Fruit fly (Drosophila melanogaster) whole organism, adult: ENCODE results near the gene CG46314.

ENCODE experiments used
- CG14711 ChIP-seq: fragments of 200-800 bp; sonication (Bioruptor generic); optimal IDR thresholded peaks from 2 replicates; lab custom pipeline; 2018; ENCODE audit warnings: missing biosample characterization, mild to moderate bottlenecking, missing genetic modification characterization, moderate library complexity
- CG1620 ChIP-seq: fragments of 200-800 bp; sonication (Bioruptor generic); optimal IDR thresholded peaks from 2 replicates; lab custom pipeline; 2016; ENCODE audit warnings: missing biosample characterization, missing genetic modification characterization
- CG33017 ChIP-seq: fragments of 200-800 bp; sonication (Bioruptor generic); optimal IDR thresholded peaks from 2 replicates; lab custom pipeline; 2018; ENCODE audit warnings: missing biosample characterization, mild to moderate bottlenecking, missing genetic modification characterization, moderate library complexity
- CG5204 ChIP-seq: fragments of 200-800 bp; sonication (Bioruptor generic); optimal IDR thresholded peaks from 2 replicates; lab custom pipeline; 2016; ENCODE audit warnings: missing biosample characterization, missing genetic modification characterization
- CG7045 ChIP-seq: fragments of 200-800 bp; sonication (Bioruptor generic); optimal IDR thresholded peaks from 2 replicates; lab custom pipeline; 2017; ENCODE audit warnings: missing biosample characterization, mild to moderate bottlenecking, missing genetic modification characterization
- Clk ChIP-seq: fragments of 200-800 bp; sonication (Bioruptor generic); optimal IDR thresholded peaks from 2 replicates; lab custom pipeline; 2017; ENCODE audit warnings: missing biosample characterization, missing genetic modification characterization
- Crg-1 ChIP-seq: fragments of 200-800 bp; sonication (Bioruptor generic); optimal IDR thresholded peaks from 2 replicates; lab custom pipeline; 2016; ENCODE audit warnings: missing biosample characterization, missing genetic modification characterization
- Hr96 ChIP-seq: fragments of 200-800 bp; sonication (Bioruptor generic); optimal IDR thresholded peaks from 2 replicates; lab custom pipeline; 2016; ENCODE audit warnings: missing biosample characterization, missing genetic modification characterization
- bab1 ChIP-seq: fragments of 200-800 bp; sonication (Bioruptor generic); optimal IDR thresholded peaks from 3 replicates; lab custom pipeline; 2019; ENCODE audit warnings: missing biosample characterization, mild to moderate bottlenecking, missing genetic modification characterization, moderate library complexity
- cic ChIP-seq: fragments of 200-800 bp; sonication (Bioruptor generic); optimal IDR thresholded peaks from 2 replicates; lab custom pipeline; 2017; ENCODE audit warnings: missing biosample characterization, mild to moderate bottlenecking, missing genetic modification characterization, moderate library complexity
- kay ChIP-seq: fragments of 200-800 bp; sonication (Bioruptor generic); peaks from one replicate; lab custom pipeline; 2016; ENCODE audit warnings: missing biosample characterization, missing genetic modification characterization, borderline replicate concordance
- pad ChIP-seq: fragments of 200-800 bp; sonication (Bioruptor generic); optimal IDR thresholded peaks from 3 replicates; lab custom pipeline; 2017; ENCODE audit warnings: missing biosample characterization, missing genetic modification characterization, mild to moderate bottlenecking, moderate library complexity, missing genetic modification reagents
- tj ChIP-seq: fragments of 200-800 bp; sonication (Bioruptor generic); optimal IDR thresholded peaks from 3 replicates; lab custom pipeline; 2017; ENCODE audit warnings: missing biosample characterization, mild to moderate bottlenecking, missing genetic modification characterization, moderate library complexity

DNA sequence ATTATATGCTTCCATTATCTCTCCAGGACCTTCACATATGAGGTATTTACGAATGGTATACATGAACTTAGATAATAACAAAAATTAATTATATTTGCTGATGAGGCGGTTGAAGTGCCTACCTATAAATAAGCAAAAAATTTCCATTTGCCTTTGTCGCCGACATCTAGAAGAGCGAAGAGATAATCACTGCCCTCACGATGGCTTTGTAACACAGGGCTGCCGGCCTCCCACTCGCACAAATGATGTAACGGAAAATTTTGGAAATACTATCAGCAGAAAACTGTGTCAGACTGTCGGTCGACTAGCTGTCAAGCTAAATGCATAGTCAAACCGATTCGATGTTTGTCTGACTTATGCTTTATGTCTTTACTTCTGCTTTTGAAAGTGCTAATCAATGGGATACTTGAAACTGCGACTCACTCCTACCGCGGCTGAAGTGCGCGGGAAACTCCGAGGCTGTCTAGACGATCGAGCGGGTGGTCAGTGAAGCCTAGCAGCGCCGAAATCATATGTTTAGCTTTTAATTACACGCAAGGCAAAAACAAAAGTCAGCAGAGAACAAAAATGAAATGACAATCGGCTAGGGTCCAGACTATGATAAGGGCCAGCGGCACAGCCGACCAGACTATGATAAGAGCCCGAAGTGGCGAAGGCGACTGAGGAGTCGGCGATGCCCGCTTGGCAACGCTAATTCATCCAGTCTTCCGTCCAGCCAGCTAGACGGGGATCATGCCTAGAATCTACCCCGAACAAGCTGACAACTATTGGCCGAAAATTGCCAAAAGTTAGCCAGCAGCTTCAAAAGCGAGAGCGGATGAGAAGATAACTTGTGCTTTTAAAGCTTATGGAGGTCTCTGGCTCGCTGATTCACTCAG, 10.3 kb upstream of the CG46314 start:
- TF ChIP-seq tj (GFP tag; lab: Kevin White, UChicago) (no peak), kay (GFP tag; lab: Kevin White, UChicago) (no peak), CG1620 (no peak), bab1 (GFP tag; lab: Kevin White, UChicago) (no peak), Crg-1 (GFP tag; lab: Kevin White, UChicago) (no peak), cic (GFP tag; lab: Kevin White, UChicago) (no peak), CG33017 (no peak), CG14711 (tag; lab: Kevin White, UChicago) (no peak), CG7045 (GFP tag; lab: Kevin White, UChicago) (no peak), CG5204 (GFP tag; lab: Kevin White, UChicago) (no peak), Clk (GFP tag; lab: Kevin White, UChicago) (no peak), Hr96 (no peak), pad (GFP tag; lab: Kevin White, UChicago) (no peak)
